Fruit fly (Drosophila melanogaster) whole organism, wandering third instar larva: ENCODE measurements around the gene Mlc2.

Experiments used
- GATAd ChIP-seq: sonication (Bioruptor generic); optimal IDR thresholded peaks from 2 replicates; lab custom pipeline; 2016; ENCODE audit warnings: missing biosample characterization, missing genetic modification characterization
- Hr78 ChIP-seq: fragments of >200 bp; optimal IDR thresholded peaks from 2 replicates; lab custom pipeline; 2017; ENCODE audit warnings: missing biosample characterization, missing genetic modification characterization
- OdsH ChIP-seq: fragments of 200-800 bp; sonication (Bioruptor generic); optimal IDR thresholded peaks from 2 replicates; lab custom pipeline; 2016; ENCODE audit warnings: missing biosample characterization, mild to moderate bottlenecking, missing genetic modification characterization
- Sp1 ChIP-seq: fragments of 200-800 bp; sonication (Bioruptor generic); optimal IDR thresholded peaks from 3 replicates; lab custom pipeline; 2019; ENCODE audit warnings: missing biosample characterization, mild to moderate bottlenecking, missing genetic modification characterization, moderate library complexity
- br ChIP-seq: fragments of 200-800 bp; sonication (Bioruptor generic); optimal IDR thresholded peaks from 2 replicates; lab custom pipeline; 2016; ENCODE audit warnings: missing biosample characterization, missing genetic modification characterization
- fru ChIP-seq: fragments of 200-800 bp; sonication (Bioruptor generic); optimal IDR thresholded peaks from 3 replicates; lab custom pipeline; 2016; ENCODE audit warnings: missing biosample characterization, mild to moderate bottlenecking, missing genetic modification characterization
- h ChIP-seq: fragments of 200-800 bp; sonication (Bioruptor generic); optimal IDR thresholded peaks from 3 replicates; lab custom pipeline; 2016; ENCODE audit warnings: missing biosample characterization, mild to moderate bottlenecking, missing genetic modification characterization
- jim ChIP-seq: fragments of 175-275, 200-325 bp; sonication (Bioruptor generic); optimal IDR thresholded peaks from 2 replicates; lab custom pipeline; 2016; ENCODE audit warnings: missing biosample characterization, mild to moderate bottlenecking, missing genetic modification characterization
- lola ChIP-seq: fragments of >200 bp; optimal IDR thresholded peaks from 2 replicates; lab custom pipeline; 2017; ENCODE audit warnings: missing biosample characterization, missing genetic modification characterization
- psq ChIP-seq: fragments of 200-800 bp; sonication (Bioruptor generic); optimal IDR thresholded peaks from 3 replicates; lab custom pipeline; 2017; ENCODE audit warnings: missing biosample characterization, mild to moderate bottlenecking, missing genetic modification characterization, moderate library complexity
- sv ChIP-seq: fragments of 200-800 bp; sonication (Bioruptor generic); optimal IDR thresholded peaks from 3 replicates; lab custom pipeline; 2016; ENCODE audit warnings: missing biosample characterization, missing genetic modification characterization
- woc ChIP-seq: sonication (Bioruptor generic); optimal IDR thresholded peaks from 2 replicates; lab custom pipeline; 2016; ENCODE audit warnings: missing biosample characterization, mild to moderate bottlenecking, missing genetic modification characterization

dm6 chr3R:30197796-30198195 lies 23.4 kb upstream of the Mlc2 start:
- TF ChIP-seq Sp1 (GFP tag; lab: Kevin White, UChicago) (no peak), Hr78 (GFP tag; lab: Kevin White, UChicago) (no peak), jim (no peak), br (no peak), lola (GFP tag; lab: Kevin White, UChicago) (no peak), OdsH (no peak), fru (GFP tag; lab: Kevin White, UChicago) (no peak), sv (GFP tag; lab: Kevin White, UChicago) (no peak), woc (GFP tag; lab: Kevin White, UChicago) (no peak), h (no peak), psq (GFP tag; lab: Kevin White, UChicago) (no peak), GATAd (GFP tag; lab: Kevin White, UChicago) (no peak)
